Worm (Caenorhabditis elegans) whole organism, late embryonic: Measurements from ENCODE around the gene F25B5.6.

Experiments used
- ama-1 ChIP-seq: fragments of 150-350 bp; optimal IDR thresholded peaks from 2 replicates; lab custom pipeline; 2014
- ceh-9 ChIP-seq: sonication (generic microtip); optimal IDR thresholded peaks from 2 replicates; lab custom pipeline; 2016; ENCODE audit warnings: mild to moderate bottlenecking, missing genetic modification characterization, inconsistent platforms, missing compliant biosample characterization
- dmd-4 ChIP-seq: sonication (generic microtip); optimal IDR thresholded peaks from 2 replicates; lab custom pipeline; 2016; ENCODE audit warnings: borderline replicate concordance, missing genetic modification characterization, missing compliant biosample characterization
- elt-4 ChIP-seq: sonication (generic microtip); optimal IDR thresholded peaks from 2 replicates; lab custom pipeline; 2016; ENCODE audit warnings: missing genetic modification characterization, missing compliant biosample characterization
- fkh-6 ChIP-seq: sonication (generic microtip); optimal IDR thresholded peaks from 2 replicates; lab custom pipeline; 2016; ENCODE audit warnings: missing genetic modification characterization, missing compliant biosample characterization
- lim-6 ChIP-seq: sonication (generic microtip); optimal IDR thresholded peaks from 2 replicates; lab custom pipeline; 2016; ENCODE audit warnings: missing genetic modification characterization, missing compliant biosample characterization
- nfya-1 ChIP-seq: sonication (generic microtip); optimal IDR thresholded peaks from 2 replicates; lab custom pipeline; 2017; ENCODE audit warnings: missing genetic modification characterization, mild to moderate bottlenecking, missing compliant biosample characterization, antibody characterized with exemption, moderate library complexity
- pat-9 ChIP-seq: fragments of 200-800 bp; sonication (Bioruptor generic); optimal IDR thresholded peaks from 2 replicates; lab custom pipeline; 2018; ENCODE audit warnings: mild to moderate bottlenecking, missing genetic modification characterization, moderate library complexity, missing compliant biosample characterization
- ref-2 ChIP-seq: sonication (generic microtip); optimal IDR thresholded peaks from 2 replicates; lab custom pipeline; 2016; ENCODE audit warnings: missing genetic modification characterization, missing compliant biosample characterization
- sox-2 ChIP-seq: fragments of 200-800 bp; sonication (Bioruptor generic); IDR thresholded peaks from 2 replicates; pipeline ENCODE4 v1.3.6; 2022; ENCODE audit warnings: missing genetic modification reagents, missing genetic modification characterization, missing compliant biosample characterization
- tbx-2 ChIP-seq: sonication (generic microtip); optimal IDR thresholded peaks from 2 replicates; lab custom pipeline; 2016; ENCODE audit warnings: missing genetic modification characterization, missing compliant biosample characterization
- tbx-7 ChIP-seq: sonication (generic microtip); optimal IDR thresholded peaks from 2 replicates; lab custom pipeline; 2016; ENCODE audit warnings: missing genotype, missing genetic modification characterization, missing compliant biosample characterization

DNA sequence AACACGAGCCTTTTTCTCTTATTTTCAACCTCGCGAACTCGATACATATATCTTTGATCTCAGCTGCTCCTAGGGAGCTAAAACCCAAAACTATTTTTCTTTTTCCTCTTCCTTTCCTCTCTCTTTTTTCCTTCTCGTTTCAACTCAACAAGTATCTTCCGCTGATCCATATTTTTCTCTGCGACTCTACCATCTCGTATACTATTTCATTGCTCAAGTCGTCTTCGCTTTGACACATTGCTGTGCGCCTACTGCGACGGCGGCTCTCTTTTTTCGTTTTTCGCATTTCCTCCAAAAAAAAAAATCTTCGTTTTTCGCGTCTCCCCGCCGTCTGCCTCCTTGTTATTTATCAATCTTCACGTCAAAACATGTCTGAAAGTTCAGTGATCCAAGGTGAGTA lies 1.3 kb upstream of the F25B5.6 start:
- TF ChIP-seq elt-4 (tag; lab: Kevin White, UChicago) (no peak), tbx-2 (tag; lab: Kevin White, UChicago) (no peak), nfya-1 (no peak), tbx-7 (tag; lab: Kevin White, UChicago) (no peak), sox-2 (no peak), ceh-9 (tag; lab: Kevin White, UChicago) (no peak), fkh-6 (no peak), lim-6 (tag; lab: Kevin White, UChicago) (no peak), ama-1 (lab: Kevin White, UChicago) (no peak), dmd-4 (tag; lab: Kevin White, UChicago) (no peak), pat-9 (tag; lab: Kevin White, UChicago) (no peak), ref-2 (no peak)
